Worm (Caenorhabditis elegans) whole organism, L2 larva: Measurements from ENCODE around the gene rgs-9.

ENCODE experiments used
- C34F6.9 ChIP-seq: fragments of 150-350 bp; optimal IDR thresholded peaks from 2 replicates; lab custom pipeline; 2014; ENCODE audit warnings: missing biosample characterization, missing genetic modification characterization
- F13H6.1 ChIP-seq: sonication (generic microtip); optimal IDR thresholded peaks from 2 replicates; lab custom pipeline; 2016; ENCODE audit warnings: missing genetic modification characterization, missing compliant biosample characterization
- R02D3.7 ChIP-seq: fragments of 150-350 bp; optimal IDR thresholded peaks from 2 replicates; lab custom pipeline; 2014; ENCODE audit warnings: missing biosample characterization, missing genetic modification characterization
- Y55F3AM.14 ChIP-seq: fragments of 200-800 bp; sonication (Bioruptor generic); optimal IDR thresholded peaks from 2 replicates; lab custom pipeline; 2018; ENCODE audit warnings: mild to moderate bottlenecking, missing genetic modification characterization, missing compliant biosample characterization
- ZK546.5 ChIP-seq: sonication (generic microtip); optimal IDR thresholded peaks from 2 replicates; lab custom pipeline; 2017; ENCODE audit warnings: missing biosample characterization, missing genetic modification characterization
- alr-1 ChIP-seq: fragments of 150-350 bp; optimal IDR thresholded peaks from 2 replicates; lab custom pipeline; 2014; ENCODE audit warnings: missing biosample characterization, missing genetic modification characterization
- aly-2 ChIP-seq: fragments of 150-350 bp; optimal IDR thresholded peaks from 2 replicates; lab custom pipeline; 2014; ENCODE audit warnings: missing biosample characterization, missing genetic modification characterization
- blmp-1 ChIP-seq: sonication (generic microtip); optimal IDR thresholded peaks from 2 replicates; lab custom pipeline; 2017; ENCODE audit warnings: missing genetic modification characterization, mild to moderate bottlenecking, missing compliant biosample characterization, antibody characterized with exemption, moderate library complexity; ENCODE audit not compliant: insufficient read depth
- ceh-16 ChIP-seq: fragments of 150-350 bp; optimal IDR thresholded peaks from 2 replicates; lab custom pipeline; 2014; ENCODE audit warnings: missing biosample characterization, missing genetic modification characterization
- ceh-82 ChIP-seq: fragments of 150-350 bp; optimal IDR thresholded peaks from 2 replicates; lab custom pipeline; 2014; ENCODE audit warnings: missing biosample characterization, missing genetic modification characterization
- crh-2 ChIP-seq: sonication (generic microtip); optimal IDR thresholded peaks from 2 replicates; lab custom pipeline; 2017; ENCODE audit warnings: missing biosample characterization, missing genetic modification characterization
- dmd-4 ChIP-seq: sonication (generic microtip); optimal IDR thresholded peaks from 2 replicates; lab custom pipeline; 2017; ENCODE audit warnings: missing biosample characterization, missing genetic modification characterization
- egl-27 ChIP-seq: sonication (generic microtip); optimal IDR thresholded peaks from 3 replicates; lab custom pipeline; 2017; ENCODE audit warnings: missing biosample characterization, missing genetic modification reagents, missing genetic modification characterization
- elt-1 ChIP-seq: fragments of 150-350 bp; optimal IDR thresholded peaks from 2 replicates; lab custom pipeline; 2014; ENCODE audit warnings: missing biosample characterization, missing genetic modification characterization
- elt-3 ChIP-seq: sonication (generic microtip); optimal IDR thresholded peaks from 2 replicates; lab custom pipeline; 2017; ENCODE audit warnings: missing biosample characterization, missing genetic modification characterization
- fos-1 ChIP-seq: fragments of 150-350 bp; optimal IDR thresholded peaks from 2 replicates; lab custom pipeline; 2014; ENCODE audit warnings: missing biosample characterization, missing genetic modification characterization
- lin-11 ChIP-seq: fragments of 150-350 bp; sonication (generic microtip); optimal IDR thresholded peaks from 2 replicates; lab custom pipeline; 2014; ENCODE audit warnings: missing biosample characterization, missing genetic modification characterization, inconsistent platforms, mixed read lengths
- lin-13 ChIP-seq: fragments of 150-350 bp; optimal IDR thresholded peaks from 2 replicates; lab custom pipeline; 2014; ENCODE audit warnings: missing biosample characterization, missing genetic modification reagents, missing genetic modification characterization
- lin-39 ChIP-seq: fragments of 150-350 bp; optimal IDR thresholded peaks from 2 replicates; lab custom pipeline; 2014; ENCODE audit warnings: missing biosample characterization, missing genetic modification reagents, missing genetic modification characterization
- lsy-2 ChIP-seq, 2 experiments: fragments of 150-350 bp in 1 of 2; sonication (generic microtip) in 1 of 2; optimal IDR thresholded peaks; 2 replicates each; lab custom pipeline; 2014 to 2017; ENCODE audit warnings: missing biosample characterization in 2 of 2, missing genetic modification characterization in 2 of 2
- mab-5 ChIP-seq: fragments of 150-350 bp; optimal IDR thresholded peaks from 2 replicates; lab custom pipeline; 2014; ENCODE audit warnings: missing biosample characterization, missing genetic modification characterization
- mbf-1 ChIP-seq: sonication (generic microtip); optimal IDR thresholded peaks from 2 replicates; lab custom pipeline; 2017; ENCODE audit warnings: missing biosample characterization, missing genetic modification characterization
- mdl-1 ChIP-seq, 2 experiments: fragments of 150-350 bp in 1 of 2; sonication (generic microtip) in 1 of 2; optimal IDR thresholded peaks; 2 replicates each; lab custom pipeline; 2017; ENCODE audit warnings: missing biosample characterization in 2 of 2, missing genetic modification characterization in 2 of 2
- nhr-10 ChIP-seq: sonication (generic microtip); optimal IDR thresholded peaks from 2 replicates; lab custom pipeline; 2017; ENCODE audit warnings: missing biosample characterization, missing genetic modification characterization
- nhr-11 ChIP-seq: fragments of 150-350 bp; optimal IDR thresholded peaks from 2 replicates; lab custom pipeline; 2014; ENCODE audit warnings: missing biosample characterization, missing genetic modification characterization
- nhr-12 ChIP-seq: fragments of 150-350 bp; optimal IDR thresholded peaks from 2 replicates; lab custom pipeline; 2014; ENCODE audit warnings: missing biosample characterization, missing genetic modification characterization
- nhr-129 ChIP-seq: fragments of 150-350 bp; optimal IDR thresholded peaks from 2 replicates; lab custom pipeline; 2014; ENCODE audit warnings: missing biosample characterization, missing genetic modification characterization
- nhr-21 ChIP-seq: fragments of 150-350 bp; optimal IDR thresholded peaks from 2 replicates; lab custom pipeline; 2014; ENCODE audit warnings: missing biosample characterization, missing genetic modification characterization
- nhr-23 ChIP-seq: fragments of 150-350 bp; optimal IDR thresholded peaks from 2 replicates; lab custom pipeline; 2014; ENCODE audit warnings: missing biosample characterization, missing genetic modification reagents, missing genetic modification characterization
- nhr-237 ChIP-seq: fragments of 150-350 bp; optimal IDR thresholded peaks from 2 replicates; lab custom pipeline; 2014; ENCODE audit warnings: missing biosample characterization, missing genetic modification characterization
- nhr-25 ChIP-seq: fragments of 150-350 bp; sonication (generic microtip); optimal IDR thresholded peaks from 3 replicates; lab custom pipeline; 2014; ENCODE audit warnings: missing biosample characterization, missing genetic modification characterization
- peb-1 ChIP-seq: fragments of 150-350 bp; optimal IDR thresholded peaks from 2 replicates; lab custom pipeline; 2014; ENCODE audit warnings: missing biosample characterization, missing genetic modification characterization
- sem-4 ChIP-seq: fragments of 150-350 bp; optimal IDR thresholded peaks from 2 replicates; lab custom pipeline; 2014; ENCODE audit warnings: missing biosample characterization, missing genetic modification reagents, missing genetic modification characterization
- skn-1 ChIP-seq: sonication (generic microtip); optimal IDR thresholded peaks from 2 replicates; lab custom pipeline; 2017; ENCODE audit warnings: missing biosample characterization, missing genetic modification characterization
- sma-3 ChIP-seq: sonication (generic microtip); optimal IDR thresholded peaks from 2 replicates; lab custom pipeline; 2016; ENCODE audit warnings: missing genetic modification reagents, missing genetic modification characterization, missing compliant biosample characterization
- sma-9 ChIP-seq, 2 experiments: fragments of 150-350 bp in 1 of 2; sonication (generic microtip) in 1 of 2; optimal IDR thresholded peaks; 2 replicates each; lab custom pipeline; 2014 to 2016; ENCODE audit warnings: missing genetic modification characterization in 2 of 2, mild to moderate bottlenecking in 1 of 2, missing biosample characterization in 1 of 2, missing compliant biosample characterization in 1 of 2, missing genetic modification reagents in 1 of 2, moderate library complexity in 1 of 2
- snpc-4 ChIP-seq: fragments of 150-350 bp; optimal IDR thresholded peaks from 2 replicates; lab custom pipeline; 2014; ENCODE audit warnings: missing biosample characterization, missing genetic modification characterization
- unc-55 ChIP-seq: fragments of 150-350 bp; sonication (generic microtip); optimal IDR thresholded peaks from 3 replicates; lab custom pipeline; 2014; ENCODE audit warnings: missing biosample characterization, missing genetic modification reagents, missing genetic modification characterization
- unc-62 ChIP-seq: fragments of 150-350 bp; optimal IDR thresholded peaks from 2 replicates; lab custom pipeline; 2014; ENCODE audit warnings: missing biosample characterization, missing genetic modification reagents, missing genetic modification characterization
- zag-1 ChIP-seq: fragments of 150-350 bp; optimal IDR thresholded peaks from 2 replicates; lab custom pipeline; 2014; ENCODE audit warnings: missing biosample characterization, missing genetic modification characterization
- ztf-1 ChIP-seq: fragments of 200-800 bp; sonication (Bioruptor generic); conservative IDR thresholded peaks from 2 replicates; pipeline ENCODE4 v1.3.6; 2022; ENCODE audit warnings: missing genetic modification characterization, missing compliant biosample characterization
- ztf-11 ChIP-seq: sonication (generic microtip); optimal IDR thresholded peaks from 2 replicates; lab custom pipeline; 2017; ENCODE audit warnings: missing biosample characterization, missing genetic modification characterization

Gene rgs-9

ce11 chrX:1935438-1935837 lies 20.4 kb downstream of the rgs-9 start:
- TF ChIP-seq ceh-16 (tag; lab: Kevin White, UChicago) (no peak), unc-55 (no peak), ceh-82 (no peak), crh-2 (no peak), sma-9 (GFP tag; optimal IDR thresholded peaks at IDR 0.05; lab: Kevin White, UChicago) (no peak), sma-9 (tag; optimal IDR thresholded peaks at IDR 0.05; lab: Kevin White, UChicago) (no peak), elt-3 (no peak), nhr-11 (tag; lab: Kevin White, UChicago) (no peak)

- no peak for TF ChIP-seq ZK546.5
- TF ChIP-seq egl-27 (tag; lab: Kevin White, UChicago), result no peak
- TF ChIP-seq nhr-12 (tag; lab: Kevin White, UChicago), result no peak
- TF ChIP-seq nhr-11 (tag; lab: Kevin White, UChicago), result no peak
- TF ChIP-seq lin-11 (tag; lab: Kevin White, UChicago), result no peak
- peak; percentile 5 for TF ChIP-seq nhr-129 (tag; lab: Kevin White, UChicago)
- TF ChIP-seq lin-13, result no peak
- TF ChIP-seq, all 48 proteins: peak for 1
Observed at ce11 chrX:1939248-1939647, 24.2 kb downstream of the rgs-9 start.

- TF ChIP-seq zag-1 (tag; lab: Kevin White, UChicago) (no peak), alr-1 (tag; lab: Kevin White, UChicago) (no peak)
Observed at ce11 chrX:1939887-1940286, 24.8 kb downstream of the rgs-9 start, which contains the start of gene Y59E1A.4. Y59E1A.4 (minus strand) TSS chrX:1939987.

ce11 chrX:1959063-1959462 lies 44.0 kb downstream of the rgs-9 start:
- TF ChIP-seq fos-1 (tag; lab: Kevin White, UChicago), result no peak
- no peak for TF ChIP-seq lsy-2 (tag; optimal IDR thresholded peaks at IDR 0.05; lab: Kevin White, UChicago)
- TF ChIP-seq ztf-1 (GFP tag; lab: Robert Waterston, UW), result no peak
- no peak for TF ChIP-seq peb-1
- TF ChIP-seq nhr-237, result no peak
- no peak for TF ChIP-seq nhr-25

- TF ChIP-seq lin-39 (tag; lab: Kevin White, UChicago), result no peak
- TF ChIP-seq elt-1 (tag; lab: Kevin White, UChicago), result no peak
- no peak for TF ChIP-seq lin-11 (tag; lab: Kevin White, UChicago)
- no peak for TF ChIP-seq skn-1 (tag; lab: Kevin White, UChicago)
- no peak for TF ChIP-seq ceh-82
- TF ChIP-seq lsy-2 (tag; optimal IDR thresholded peaks at IDR 0.05; lab: Kevin White, UChicago), result peak in 1 of 2 experiments; percentile 31
- no peak for TF ChIP-seq blmp-1 (tag; lab: Kevin White, UChicago)
- TF ChIP-seq sma-9 (GFP tag; optimal IDR thresholded peaks at IDR 0.05; lab: Kevin White, UChicago), result peak; percentile 9
- TF ChIP-seq sma-9 (tag; optimal IDR thresholded peaks at IDR 0.05; lab: Kevin White, UChicago), result no peak
- peak; percentile 36 for TF ChIP-seq C34F6.9 (tag; lab: Kevin White, UChicago)
- no peak for TF ChIP-seq ZK546.5
- no peak for TF ChIP-seq nhr-11 (tag; lab: Kevin White, UChicago)
- no peak for TF ChIP-seq sem-4 (tag; lab: Kevin White, UChicago)
- no peak for TF ChIP-seq dmd-4
- no peak for TF ChIP-seq nhr-21 (tag; lab: Kevin White, UChicago)
- TF ChIP-seq crh-2, result peak; percentile 3
- TF ChIP-seq elt-3, result no peak
- TF ChIP-seq mab-5, result no peak
- TF ChIP-seq Y55F3AM.14 (GFP tag; lab: Kevin White, UChicago), result no peak
- TF ChIP-seq aly-2 (tag; lab: Kevin White, UChicago), result no peak
- TF ChIP-seq ceh-16 (tag; lab: Kevin White, UChicago), result no peak
- no peak for TF ChIP-seq snpc-4
- no peak for TF ChIP-seq mdl-1 (tag; optimal IDR thresholded peaks at IDR 0.05; lab: Kevin White, UChicago)
- TF ChIP-seq nhr-129 (tag; lab: Kevin White, UChicago), result peak; percentile 41
- no peak for TF ChIP-seq unc-62 (GFP tag; lab: Kevin White, UChicago)
- peak; percentile 11 for TF ChIP-seq lin-13
- no peak for TF ChIP-seq nhr-12 (tag; lab: Kevin White, UChicago)
- peak; percentile 14 for TF ChIP-seq F13H6.1 (tag; lab: Kevin White, UChicago)
- TF ChIP-seq R02D3.7 (tag; lab: Kevin White, UChicago), result no peak
- TF ChIP-seq alr-1 (tag; lab: Kevin White, UChicago), result no peak
- TF ChIP-seq peb-1, result no peak
- no peak for TF ChIP-seq mbf-1
- TF ChIP-seq nhr-10 (tag; lab: Kevin White, UChicago), result no peak
- TF ChIP-seq nhr-23 (tag; lab: Kevin White, UChicago), result no peak
- TF ChIP-seq sma-3 (GFP tag; lab: Kevin White, UChicago), result peak; percentile 8
- TF ChIP-seq egl-27 (tag; lab: Kevin White, UChicago), result no peak
- peak; percentile 18 for TF ChIP-seq unc-55
- no peak for TF ChIP-seq ztf-11
Observed at ce11 chrX:1960895-1961715, 46.0 kb downstream of the rgs-9 start.
